Worm (Caenorhabditis elegans): ENCODE data around the gene K02E2.6.

- TF ChIP-seq mab-5 (tag; optimal IDR thresholded peaks at IDR 0.05) (no peak), ztf-11 (tag; optimal IDR thresholded peaks at IDR 0.05) (no peak), pha-4 (tag; optimal IDR thresholded peaks at IDR 0.05) (no peak), M03D4.4 (tag; optimal IDR thresholded peaks at IDR 0.05) (no peak), snpc-4 (tag; optimal IDR thresholded peaks at IDR 0.05) (no peak), unc-62 (GFP tag; optimal IDR thresholded peaks at IDR 0.05) (no peak), nhr-28 (tag; optimal IDR thresholded peaks at IDR 0.05) (no peak), ceh-43 (GFP tag; optimal IDR thresholded peaks at IDR 0.05) (no peak), unc-120 (tag; optimal IDR thresholded peaks at IDR 0.05; ENCODE audit: poor library complexity, severe bottlenecking) (no peak), lin-13 (tag; optimal IDR thresholded peaks at IDR 0.05) (no peak), elt-3 (tag; optimal IDR thresholded peaks at IDR 0.05) (no peak), bed-3 (GFP tag; optimal IDR thresholded peaks at IDR 0.05) (no peak)
These were observed 6.6 kb downstream of the K02E2.6 start, which contains the start of gene K02E2.7 for ce11 chrV:20386942-20387341.

Data from whole organism, mixed stage, embryonic.